Worm (Caenorhabditis elegans): Measurements from ENCODE around the gene srw-29.

- TF ChIP-seq nhr-28 (tag; optimal IDR thresholded peaks at IDR 0.05) (no peak), unc-120 (tag; optimal IDR thresholded peaks at IDR 0.05; ENCODE audit: poor library complexity, severe bottlenecking) (no peak), ztf-11 (tag; optimal IDR thresholded peaks at IDR 0.05) (no peak), snpc-4 (tag; optimal IDR thresholded peaks at IDR 0.05) (no peak), unc-62 (GFP tag; optimal IDR thresholded peaks at IDR 0.05) (no peak), nhr-12 (tag; optimal IDR thresholded peaks at IDR 0.05) (no peak), pha-4 (tag; optimal IDR thresholded peaks at IDR 0.05) (no peak), elt-3 (tag; optimal IDR thresholded peaks at IDR 0.05) (no peak), nhr-237 (tag; optimal IDR thresholded peaks at IDR 0.05) (no peak), tbx-8 (GFP tag; optimal IDR thresholded peaks at IDR 0.05) (no peak)
Observed at ce11 chrV:16435510-16435909, 11.2 kb upstream of the srw-29 start, which contains the start of the genes F26D2.13 and F26D2.14.
